Fruit fly (Drosophila melanogaster) whole organism, embryonic: ENCODE measurements around the gene CG14212.

Experiments used
- Abd-B ChIP-seq: fragments of 200-800 bp; sonication (Bioruptor generic); optimal IDR thresholded peaks from 2 replicates; lab custom pipeline; 2018; ENCODE audit warnings: missing biosample characterization, mild to moderate bottlenecking, missing genetic modification characterization, moderate library complexity
- Aef1 ChIP-seq: fragments of 200-800 bp; sonication (Bioruptor generic); IDR thresholded peaks from 3 replicates; pipeline ENCODE4 v1.3.6; 2022; ENCODE audit warnings: missing biosample characterization, missing genetic modification characterization
- B-H2 ChIP-seq: fragments of 200-800 bp; sonication (Bioruptor generic); optimal IDR thresholded peaks from 2 replicates; lab custom pipeline; 2018; ENCODE audit warnings: missing biosample characterization, mild to moderate bottlenecking, missing genetic modification characterization
- CG10654 ChIP-seq: fragments of 200-800 bp; sonication (Bioruptor generic); optimal IDR thresholded peaks from 2 replicates; lab custom pipeline; 2016; ENCODE audit warnings: missing biosample characterization, missing genetic modification characterization
- CG12219 ChIP-seq: fragments of 200-800 bp; sonication (Bioruptor generic); optimal IDR thresholded peaks from 3 replicates; lab custom pipeline; 2018; ENCODE audit warnings: missing biosample characterization, mild to moderate bottlenecking, missing genetic modification characterization
- CG13123 ChIP-seq: fragments of 200-800 bp; sonication (Bioruptor generic); optimal IDR thresholded peaks from 2 replicates; lab custom pipeline; 2016; ENCODE audit warnings: missing biosample characterization, missing genetic modification characterization
- CG13296 ChIP-seq: fragments of 200-800 bp; sonication (Bioruptor generic); optimal IDR thresholded peaks from 3 replicates; lab custom pipeline; 2018; ENCODE audit warnings: missing biosample characterization, mild to moderate bottlenecking, missing genetic modification characterization
- CG14667 ChIP-seq: fragments of 200-800 bp; sonication (Bioruptor generic); IDR thresholded peaks from 2 replicates; pipeline ENCODE4 v1.3.6; 2022; ENCODE audit warnings: missing biosample characterization, missing genetic modification characterization
- CG15601 ChIP-seq: fragments of 200-800 bp; sonication (Bioruptor generic); optimal IDR thresholded peaks from 3 replicates; lab custom pipeline; 2019; ENCODE audit warnings: missing biosample characterization, mild to moderate bottlenecking, missing genetic modification characterization, moderate library complexity
- CG15696 ChIP-seq: fragments of 200-800 bp; sonication (Bioruptor generic); optimal IDR thresholded peaks from 2 replicates; lab custom pipeline; 2019; ENCODE audit warnings: missing biosample characterization, mild to moderate bottlenecking, missing genetic modification characterization, moderate library complexity
- CG1603 ChIP-seq: fragments of 200-800 bp; sonication (Bioruptor generic); optimal IDR thresholded peaks from 2 replicates; lab custom pipeline; 2019; ENCODE audit warnings: missing biosample characterization, mild to moderate bottlenecking, missing genetic modification characterization, moderate library complexity
- CG2202 ChIP-seq: fragments of 200-800 bp; sonication (Bioruptor generic); optimal IDR thresholded peaks from 2 replicates; lab custom pipeline; 2018; ENCODE audit warnings: missing biosample characterization, mild to moderate bottlenecking, missing genetic modification characterization
- CG30431 ChIP-seq: fragments of 200-800 bp; sonication (Bioruptor generic); optimal IDR thresholded peaks from 2 replicates; lab custom pipeline; 2017; ENCODE audit warnings: missing biosample characterization, missing genetic modification characterization
- CG31388 ChIP-seq: fragments of 200-800 bp; sonication (Bioruptor generic); optimal IDR thresholded peaks from 2 replicates; lab custom pipeline; 2016; ENCODE audit warnings: missing biosample characterization, missing genetic modification characterization
- CG32767 ChIP-seq: fragments of 200-800 bp; sonication (Bioruptor generic); IDR thresholded peaks from 2 replicates; pipeline ENCODE4 v1.3.6; 2022; ENCODE audit warnings: missing biosample characterization, missing genetic modification characterization
- CG32772 ChIP-seq: fragments of 200-800 bp; sonication (Bioruptor generic); IDR thresholded peaks from 2 replicates; pipeline ENCODE4 v1.3.6; 2022; ENCODE audit warnings: missing biosample characterization, missing genetic modification characterization
- CG3726 ChIP-seq: fragments of 200-800 bp; sonication (Bioruptor generic); IDR thresholded peaks from 3 replicates; pipeline ENCODE4, ENCODE4 v1.3.6; 2022; ENCODE audit warnings: missing biosample characterization, missing genetic modification characterization
- CG3838 ChIP-seq: fragments of 200-800 bp; sonication (Bioruptor generic); optimal IDR thresholded peaks from 3 replicates; lab custom pipeline; 2016; ENCODE audit warnings: missing biosample characterization, missing genetic modification characterization
- CG4360 ChIP-seq: fragments of 200-800 bp; sonication (Bioruptor generic); IDR thresholded peaks from 2 replicates; pipeline ENCODE4 v1.3.6; 2022; ENCODE audit warnings: missing biosample characterization, missing genetic modification characterization
- CG6175 ChIP-seq: fragments of 200-800 bp; sonication (Bioruptor generic); IDR thresholded peaks from 3 replicates; pipeline ENCODE4 v1.3.6; 2022; ENCODE audit warnings: missing biosample characterization, missing genetic modification characterization
- CG7786 ChIP-seq: fragments of 200-800 bp; sonication (Bioruptor generic); optimal IDR thresholded peaks from 2 replicates; lab custom pipeline; 2016; ENCODE audit warnings: missing biosample characterization, missing genetic modification characterization
- CG7839 ChIP-seq: fragments of 200-800 bp; sonication (Bioruptor generic); optimal IDR thresholded peaks from 3 replicates; lab custom pipeline; 2018; ENCODE audit warnings: missing biosample characterization, mild to moderate bottlenecking, missing genetic modification characterization, moderate library complexity
- CG9437 ChIP-seq: fragments of 200-800 bp; sonication (Bioruptor generic); optimal IDR thresholded peaks from 2 replicates; lab custom pipeline; 2018; ENCODE audit warnings: missing biosample characterization, mild to moderate bottlenecking, missing genetic modification characterization
- CTCF ChIP-seq: fragments of 200-800 bp; sonication (Bioruptor generic); optimal IDR thresholded peaks from 2 replicates; lab custom pipeline; 2017; ENCODE audit warnings: missing biosample characterization, mild to moderate bottlenecking, missing genetic modification characterization, moderate library complexity
- Dek ChIP-seq: fragments of 200-800 bp; sonication (Bioruptor generic); optimal IDR thresholded peaks from 3 replicates; lab custom pipeline; 2019; ENCODE audit warnings: missing biosample characterization, mild to moderate bottlenecking, missing genetic modification characterization, moderate library complexity
- Hr39 ChIP-seq: fragments of >200 bp; optimal IDR thresholded peaks from 2 replicates; lab custom pipeline; 2017
- Mes4 ChIP-seq: fragments of 200-800 bp; sonication (Bioruptor generic); optimal IDR thresholded peaks from 2 replicates; lab custom pipeline; 2016; ENCODE audit warnings: missing biosample characterization, missing genetic modification characterization
- NK7.1 ChIP-seq: fragments of 200-800 bp; sonication (Bioruptor generic); optimal IDR thresholded peaks from 3 replicates; lab custom pipeline; 2016; ENCODE audit warnings: missing biosample characterization, missing genetic modification characterization
- Nf-YB ChIP-seq: fragments of 200-800 bp; sonication (Bioruptor generic); optimal IDR thresholded peaks from 3 replicates; lab custom pipeline; 2019; ENCODE audit warnings: missing biosample characterization, mild to moderate bottlenecking, missing genetic modification characterization, moderate library complexity
- Ptx1 ChIP-seq: fragments of 200-800 bp; sonication (Bioruptor generic); IDR thresholded peaks from 2 replicates; pipeline ENCODE4 v1.3.6; 2022; ENCODE audit warnings: missing biosample characterization, missing genetic modification characterization
- Sox102F ChIP-seq: fragments of 200-800 bp; sonication (Bioruptor generic); optimal IDR thresholded peaks from 2 replicates; lab custom pipeline; 2018; ENCODE audit warnings: missing biosample characterization, mild to moderate bottlenecking, missing genetic modification characterization, moderate library complexity
- Taf1 ChIP-seq: fragments of 200-800 bp; sonication (Bioruptor generic); IDR thresholded peaks from 2 replicates; pipeline ENCODE4 v1.3.6; 2022; ENCODE audit warnings: missing biosample characterization, missing genetic modification characterization
- Trl ChIP-seq, 3 experiments: fragments of >200 bp in 2 of 3; fragments of 200-800 bp in 1 of 3; sonication (Bioruptor generic) in 1 of 3; optimal IDR thresholded peaks; 2 replicates in 1 of 3; 3 replicates in 2 of 3; lab custom pipeline; 2016 to 2017; ENCODE audit warnings: missing biosample characterization in 1 of 3, missing genetic modification characterization in 1 of 3
- cas ChIP-seq: fragments of 200-800 bp; sonication (Bioruptor generic); IDR thresholded peaks from 2 replicates; pipeline ENCODE4 v1.3.6; 2022; ENCODE audit warnings: missing biosample characterization, missing genetic modification characterization
- dmrt11E ChIP-seq: fragments of 200-800 bp; sonication (Bioruptor generic); optimal IDR thresholded peaks from 3 replicates; lab custom pipeline; 2018; ENCODE audit warnings: missing biosample characterization, mild to moderate bottlenecking, missing genetic modification characterization, moderate library complexity
- emc ChIP-seq: fragments of 200-800 bp; sonication (Bioruptor generic); optimal IDR thresholded peaks from 2 replicates; lab custom pipeline; 2016; ENCODE audit warnings: missing biosample characterization, missing genetic modification characterization
- en ChIP-seq: fragments of 200-800 bp; sonication (Bioruptor generic); optimal IDR thresholded peaks from 2 replicates; lab custom pipeline; 2016; ENCODE audit warnings: missing biosample characterization, missing genetic modification characterization
- eyg ChIP-seq: fragments of 200-800 bp; sonication (Bioruptor generic); optimal IDR thresholded peaks from 3 replicates; lab custom pipeline; 2016; ENCODE audit warnings: missing biosample characterization, missing genetic modification characterization
- gro ChIP-seq: fragments of 200-800 bp; sonication (Bioruptor generic); optimal IDR thresholded peaks from 2 replicates; lab custom pipeline; 2016; ENCODE audit warnings: missing biosample characterization, missing genetic modification characterization
- hkb ChIP-seq, 2 experiments: fragments of 200-800 bp in 1 of 2; fragments of >200 bp in 1 of 2; sonication (Bioruptor generic) in 1 of 2; IDR thresholded peaks in 1 of 2; optimal IDR thresholded peaks in 1 of 2; 2 replicates each; pipeline versions ENCODE4 v1.3.6 to Lab custom; 2017 to 2022; ENCODE audit warnings: missing biosample characterization in 1 of 2, missing genetic modification characterization in 1 of 2
- insv ChIP-seq, 2 experiments: fragments of 200-800 bp; sonication (Bioruptor generic); optimal IDR thresholded peaks; 3 replicates each; lab custom pipeline; 2016 to 2018; ENCODE audit warnings: missing biosample characterization in 2 of 2, missing genetic modification characterization in 2 of 2
- jing ChIP-seq: fragments of 200-800 bp; sonication (Bioruptor generic); optimal IDR thresholded peaks from 2 replicates; lab custom pipeline; 2018; ENCODE audit warnings: missing biosample characterization, mild to moderate bottlenecking, missing genetic modification characterization
- kni ChIP-seq: fragments of 200-800 bp; sonication (Bioruptor generic); optimal IDR thresholded peaks from 3 replicates; lab custom pipeline; 2017; ENCODE audit warnings: mild to moderate bottlenecking, missing biosample characterization, missing genetic modification reagents, missing genetic modification characterization
- lbe ChIP-seq: fragments of 200-800 bp; sonication (Bioruptor generic); optimal IDR thresholded peaks from 2 replicates; lab custom pipeline; 2016; ENCODE audit warnings: missing biosample characterization, mild to moderate bottlenecking, missing genetic modification characterization
- luna ChIP-seq: fragments of 200-800 bp; sonication (Bioruptor generic); optimal IDR thresholded peaks from 2 replicates; lab custom pipeline; 2016; ENCODE audit warnings: missing biosample characterization, missing genetic modification characterization
- onecut ChIP-seq: fragments of 200-800 bp; sonication (Bioruptor generic); IDR thresholded peaks from 2 replicates; pipeline ENCODE4 v1.3.6; 2022; ENCODE audit warnings: missing biosample characterization, missing genetic modification characterization
- otp ChIP-seq: fragments of 200-800 bp; sonication (Bioruptor generic); IDR thresholded peaks from 3 replicates; pipeline ENCODE4, ENCODE4 v1.3.6; 2022; ENCODE audit warnings: missing biosample characterization, missing genetic modification characterization
- phol ChIP-seq: fragments of 200-800 bp; sonication (Bioruptor generic); optimal IDR thresholded peaks from 3 replicates; lab custom pipeline; 2018; ENCODE audit warnings: missing biosample characterization, mild to moderate bottlenecking, missing genetic modification characterization, moderate library complexity
- sima ChIP-seq: fragments of 200-800 bp; sonication (Bioruptor generic); optimal IDR thresholded peaks from 2 replicates; lab custom pipeline; 2016; ENCODE audit warnings: missing biosample characterization, missing genetic modification characterization
- sisA ChIP-seq: fragments of 200-800 bp; sonication (Bioruptor generic); IDR thresholded peaks from 2 replicates; pipeline ENCODE4 v1.3.6; 2022; ENCODE audit warnings: missing biosample characterization, missing genetic modification characterization
- tin ChIP-seq: fragments of 200-800 bp; sonication (Bioruptor generic); optimal IDR thresholded peaks from 3 replicates; lab custom pipeline; 2016; ENCODE audit warnings: missing biosample characterization, missing genetic modification characterization
- vfl ChIP-seq: fragments of 200-800 bp; sonication (Bioruptor generic); optimal IDR thresholded peaks from 2 replicates; lab custom pipeline; 2016; ENCODE audit warnings: missing biosample characterization, missing genetic modification characterization
- zen2 ChIP-seq: fragments of 200-800 bp; sonication (Bioruptor generic); IDR thresholded peaks from 3 replicates; pipeline ENCODE4 v1.3.6; 2022; ENCODE audit warnings: missing biosample characterization, missing genetic modification characterization; ENCODE audit not compliant: partially characterized antibody

Gene CG14212

dm6 chrX:19622924-19623323 lies 2.6 kb upstream of the CG14212 start, which contains the start of the genes Naa20A and MKP-4 (continued):
- TF ChIP-seq phol (peak; percentile 12), Mes4 (GFP tag; lab: Kevin White, UChicago) (no peak), CG10654 (GFP tag; lab: Kevin White, UChicago) (no peak), kni (GFP tag; lab: Kevin White, UChicago) (no peak), Abd-B (GFP tag; lab: Kevin White, UChicago) (no peak), jing (GFP tag; lab: Kevin White, UChicago) (no peak), CG4360 (GFP tag; lab: Robert Waterston, UW) (no peak), CG32767 (GFP tag; lab: Robert Waterston, UW) (no peak), Ptx1 (no peak), NK7.1 (no peak), CG13123 (GFP tag; lab: Kevin White, UChicago) (no peak), CG31388 (GFP tag; lab: Kevin White, UChicago) (no peak), luna (GFP tag; lab: Kevin White, UChicago) (no peak), CG6175 (no peak), Hr39 (lab: Kevin White, UChicago) (no peak), CG32772 (GFP tag; lab: Robert Waterston, UW) (no peak), sisA (GFP tag; lab: Robert Waterston, UW) (no peak), B-H2 (no peak), Sox102F (no peak), CG30431 (GFP tag; lab: Kevin White, UChicago) (no peak), Nf-YB (no peak), cas (GFP tag; lab: Robert Waterston, UW) (no peak), CG3726 (GFP tag; lab: Robert Waterston, UW) (no peak), lbe (GFP tag; lab: Kevin White, UChicago) (no peak), otp (GFP tag; lab: Robert Waterston, UW) (no peak), CG2202 (no peak), CTCF (GFP tag; lab: Kevin White, UChicago) (no peak), Trl (optimal IDR thresholded peaks at IDR 0.05; lab: Kevin White, UChicago) (no peak), Trl (GFP tag; optimal IDR thresholded peaks at IDR 0.05; lab: Kevin White, UChicago) (no peak), CG15601 (tag; lab: Kevin White, UChicago) (no peak), en (GFP tag; lab: Kevin White, UChicago) (no peak), emc (GFP tag; lab: Kevin White, UChicago) (no peak), insv (GFP tag; optimal IDR thresholded peaks at IDR 0.05; lab: Kevin White, UChicago) (no peak), CG14667 (GFP tag; lab: Robert Waterston, UW) (no peak), Aef1 (GFP tag; lab: Robert Waterston, UW) (no peak), CG7839 (tag; lab: Kevin White, UChicago) (no peak), vfl (GFP tag; lab: Kevin White, UChicago) (no peak), CG15696 (tag; lab: Kevin White, UChicago) (no peak), onecut (GFP tag; lab: Robert Waterston, UW) (no peak), CG9437 (GFP tag; lab: Kevin White, UChicago) (no peak), tin (GFP tag; lab: Kevin White, UChicago) (no peak), gro (GFP tag; lab: Kevin White, UChicago) (no peak), dmrt11E (no peak), eyg (GFP tag; lab: Kevin White, UChicago) (no peak), CG3838 (GFP tag; lab: Kevin White, UChicago) (no peak), CG12219 (GFP tag; lab: Kevin White, UChicago) (no peak), zen2 (GFP tag; lab: Robert Waterston, UW) (peak; percentile 76), CG1603 (tag; lab: Kevin White, UChicago) (no peak), hkb (optimal IDR thresholded peaks at IDR 0.05; lab: Kevin White, UChicago) (no peak), hkb (GFP tag; IDR thresholded peaks at IDR 0.05; lab: Robert Waterston, UW) (no peak), Taf1 (GFP tag; lab: Robert Waterston, UW) (no peak), sima (no peak), Dek (tag; lab: Kevin White, UChicago) (no peak), CG13296 (GFP tag; lab: Kevin White, UChicago) (no peak), CG7786 (GFP tag; lab: Kevin White, UChicago) (no peak)
